Worm (Caenorhabditis elegans) whole organism, L3 larva: ENCODE results near the gene Y68A4A.10.

Experiments used
- ZK546.5 ChIP-seq: sonication (generic microtip); optimal IDR thresholded peaks from 2 replicates; lab custom pipeline; 2017; ENCODE audit warnings: missing biosample characterization, missing genetic modification characterization
- aly-2 ChIP-seq: fragments of 150-350 bp; optimal IDR thresholded peaks from 2 replicates; lab custom pipeline; 2014; ENCODE audit warnings: missing biosample characterization, missing genetic modification characterization
- ama-1 ChIP-seq: fragments of 150-350 bp; optimal IDR thresholded peaks from 2 replicates; lab custom pipeline; 2018
- ceh-82 ChIP-seq: fragments of 150-350 bp; optimal IDR thresholded peaks from 2 replicates; lab custom pipeline; 2014; ENCODE audit warnings: missing biosample characterization, missing genetic modification characterization
- ceh-9 ChIP-seq: sonication (generic microtip); optimal IDR thresholded peaks from 2 replicates; lab custom pipeline; 2018; ENCODE audit warnings: missing biosample characterization, missing genetic modification characterization
- egl-27 ChIP-seq: sonication (generic microtip); optimal IDR thresholded peaks from 4 replicates; lab custom pipeline; 2017; ENCODE audit warnings: missing biosample characterization, missing genetic modification reagents, missing genetic modification characterization
- egl-5 ChIP-seq: fragments of 150-350 bp; optimal IDR thresholded peaks from 2 replicates; lab custom pipeline; 2017; ENCODE audit warnings: missing biosample characterization, missing genetic modification reagents, missing genetic modification characterization, inconsistent platforms
- elt-1 ChIP-seq: fragments of 150-350 bp; optimal IDR thresholded peaks from 2 replicates; lab custom pipeline; 2014; ENCODE audit warnings: missing biosample characterization, missing genetic modification characterization
- elt-2 ChIP-seq: sonication (generic microtip); optimal IDR thresholded peaks from 2 replicates; lab custom pipeline; 2016; ENCODE audit warnings: missing genetic modification reagents, mild to moderate bottlenecking, missing genetic modification characterization, missing compliant biosample characterization
- elt-3 ChIP-seq, 3 experiments: fragments of 150-350 bp in 1 of 3; sonication (generic microtip) in 2 of 3; optimal IDR thresholded peaks; 2 replicates in 2 of 3; 4 replicates in 1 of 3; lab custom pipeline; 2014 to 2017; ENCODE audit warnings: missing biosample characterization in 3 of 3, missing genetic modification characterization in 3 of 3
- eor-1 ChIP-seq, 2 experiments: fragments of 150-350 bp; optimal IDR thresholded peaks; 2 replicates each; lab custom pipeline; 2014 to 2018; ENCODE audit warnings: missing biosample characterization in 2 of 2, missing genetic modification characterization in 2 of 2
- fkh-2 ChIP-seq: fragments of 150-350 bp; optimal IDR thresholded peaks from 2 replicates; lab custom pipeline; 2014; ENCODE audit warnings: missing biosample characterization, missing genetic modification reagents, missing genetic modification characterization
- fos-1 ChIP-seq: fragments of 150-350 bp; optimal IDR thresholded peaks from 2 replicates; lab custom pipeline; 2014; ENCODE audit warnings: missing biosample characterization, missing genetic modification characterization
- hmg-11 ChIP-seq: sonication (generic microtip); optimal IDR thresholded peaks from 2 replicates; lab custom pipeline; 2016; ENCODE audit warnings: missing genetic modification characterization, missing compliant biosample characterization
- jun-1 ChIP-seq: fragments of 150-350 bp; optimal IDR thresholded peaks from 2 replicates; lab custom pipeline; 2014; ENCODE audit warnings: missing biosample characterization, missing genetic modification reagents, missing genetic modification characterization
- lin-15B ChIP-seq: fragments of 150-350 bp; optimal IDR thresholded peaks from 2 replicates; lab custom pipeline; 2014; ENCODE audit warnings: missing biosample characterization, missing genetic modification characterization
- mml-1 ChIP-seq: fragments of 150-350 bp; sonication (generic microtip); optimal IDR thresholded peaks from 3 replicates; lab custom pipeline; 2014; ENCODE audit warnings: missing biosample characterization, missing genetic modification characterization
- nfya-1 ChIP-seq: sonication (generic microtip); optimal IDR thresholded peaks from 2 replicates; lab custom pipeline; 2017; ENCODE audit warnings: missing genetic modification characterization, mild to moderate bottlenecking, missing compliant biosample characterization, antibody characterized with exemption, moderate library complexity; ENCODE audit not compliant: insufficient read depth
- nhr-11 ChIP-seq: fragments of 150-350 bp; optimal IDR thresholded peaks from 2 replicates; lab custom pipeline; 2014; ENCODE audit warnings: missing biosample characterization, missing genetic modification characterization
- nhr-12 ChIP-seq: fragments of 150-350 bp; optimal IDR thresholded peaks from 2 replicates; lab custom pipeline; 2014; ENCODE audit warnings: missing biosample characterization, missing genetic modification characterization
- nhr-23 ChIP-seq: fragments of 150-350 bp; optimal IDR thresholded peaks from 2 replicates; lab custom pipeline; 2014; ENCODE audit warnings: missing biosample characterization, missing genetic modification reagents, missing genetic modification characterization
- nhr-237 ChIP-seq: fragments of 150-350 bp; optimal IDR thresholded peaks from 2 replicates; lab custom pipeline; 2014; ENCODE audit warnings: missing biosample characterization, missing genetic modification characterization
- nhr-25 ChIP-seq: sonication (generic microtip); optimal IDR thresholded peaks from 2 replicates; lab custom pipeline; 2017; ENCODE audit warnings: missing biosample characterization, missing genetic modification characterization
- nhr-28 ChIP-seq: fragments of 150-350 bp; optimal IDR thresholded peaks from 2 replicates; lab custom pipeline; 2014; ENCODE audit warnings: missing biosample characterization, missing genetic modification characterization
- nhr-43 ChIP-seq: sonication (generic microtip); optimal IDR thresholded peaks from 2 replicates; lab custom pipeline; 2016; ENCODE audit warnings: mild to moderate bottlenecking, missing genetic modification characterization, missing compliant biosample characterization; ENCODE audit not compliant: poor library complexity, severe bottlenecking
- nhr-67 ChIP-seq: fragments of 150-350 bp; optimal IDR thresholded peaks from 2 replicates; lab custom pipeline; 2014; ENCODE audit warnings: missing biosample characterization, missing genetic modification characterization
- nhr-76 ChIP-seq: fragments of 150-350 bp; sonication (generic microtip); optimal IDR thresholded peaks from 5 replicates; lab custom pipeline; 2014; ENCODE audit warnings: missing biosample characterization, missing genetic modification characterization
- nhr-77 ChIP-seq: fragments of 150-350 bp; optimal IDR thresholded peaks from 2 replicates; lab custom pipeline; 2014; ENCODE audit warnings: missing biosample characterization, missing genetic modification characterization
- pha-4 ChIP-seq: fragments of 150-350 bp; optimal IDR thresholded peaks from 2 replicates; lab custom pipeline; 2014; ENCODE audit warnings: missing biosample characterization, missing genetic modification reagents, missing genetic modification characterization
- sea-2 ChIP-seq: fragments of 150-350 bp; sonication (generic microtip); optimal IDR thresholded peaks from 4 replicates; lab custom pipeline; 2014; ENCODE audit warnings: missing biosample characterization, missing genetic modification reagents, missing genetic modification characterization
- skn-1 ChIP-seq: fragments of 150-350 bp; optimal IDR thresholded peaks from 2 replicates; lab custom pipeline; 2014; ENCODE audit warnings: missing biosample characterization, missing genetic modification characterization
- unc-39 ChIP-seq: sonication (generic microtip); optimal IDR thresholded peaks from 4 replicates; lab custom pipeline; 2017; ENCODE audit warnings: missing biosample characterization, missing genetic modification characterization
- unc-62 ChIP-seq: fragments of 150-350 bp; sonication (generic microtip); optimal IDR thresholded peaks from 4 replicates; lab custom pipeline; 2014; ENCODE audit warnings: missing biosample characterization, missing genetic modification reagents, missing genetic modification characterization
- zag-1 ChIP-seq: fragments of 150-350 bp; optimal IDR thresholded peaks from 2 replicates; lab custom pipeline; 2014; ENCODE audit warnings: missing biosample characterization, missing genetic modification characterization
- ztf-11 ChIP-seq: fragments of 150-350 bp; optimal IDR thresholded peaks from 2 replicates; lab custom pipeline; 2014; ENCODE audit warnings: missing biosample characterization, missing genetic modification characterization
- ztf-4 ChIP-seq: fragments of 150-350 bp; optimal IDR thresholded peaks from 2 replicates; lab custom pipeline; 2014; ENCODE audit warnings: missing biosample characterization, missing genetic modification characterization

Y68A4A.10 gene

ce11 chrV:17173738-17174137, 28.2 kb upstream of the Y68A4A.10 start, which contains the start of gene srbc-25:
srbc-25 (plus strand) TSS chrV:17174038.
- TF ChIP-seq egl-5, result no peak
- no peak for TF ChIP-seq eor-1 (tag; optimal IDR thresholded peaks at IDR 0.05; lab: Kevin White, UChicago)
- TF ChIP-seq nhr-76 (tag; lab: Kevin White, UChicago), result no peak
- no peak for TF ChIP-seq mml-1
- TF ChIP-seq unc-39 (tag; lab: Kevin White, UChicago), result no peak
- no peak for TF ChIP-seq nhr-12 (tag; lab: Kevin White, UChicago)
- TF ChIP-seq fkh-2 (tag; lab: Kevin White, UChicago), result no peak
- TF ChIP-seq nhr-237, result no peak
- no peak for TF ChIP-seq elt-3 (tag; optimal IDR thresholded peaks at IDR 0.05; lab: Kevin White, UChicago)
- TF ChIP-seq ceh-82, result no peak
- TF ChIP-seq aly-2 (tag; lab: Kevin White, UChicago), result no peak
- no peak for TF ChIP-seq pha-4 (tag; lab: Kevin White, UChicago)
- TF ChIP-seq sea-2 (GFP tag; lab: Kevin White, UChicago), result no peak
- no peak for TF ChIP-seq nhr-28 (tag; lab: Kevin White, UChicago)
- TF ChIP-seq ceh-9 (tag; lab: Kevin White, UChicago), result no peak
- TF ChIP-seq zag-1 (tag; lab: Kevin White, UChicago), result no peak

- TF ChIP-seq nhr-67 (tag; lab: Kevin White, UChicago), result no peak
- no peak for TF ChIP-seq fos-1 (tag; lab: Kevin White, UChicago)
- TF ChIP-seq aly-2 (tag; lab: Kevin White, UChicago), result no peak
- no peak for TF ChIP-seq nhr-237
- TF ChIP-seq skn-1 (tag; lab: Kevin White, UChicago), result no peak
- TF ChIP-seq nhr-25, result no peak
- TF ChIP-seq sea-2 (GFP tag; lab: Kevin White, UChicago), result no peak
- TF ChIP-seq nfya-1 (tag; lab: Kevin White, UChicago), result no peak
- no peak for TF ChIP-seq jun-1 (tag; lab: Kevin White, UChicago)
- no peak for TF ChIP-seq egl-27 (tag; lab: Kevin White, UChicago)
- TF ChIP-seq egl-5, result no peak
- TF ChIP-seq nhr-12 (tag; lab: Kevin White, UChicago), result no peak
- TF ChIP-seq ztf-4, result no peak
- TF ChIP-seq nhr-11 (tag; lab: Kevin White, UChicago), result no peak
Observed at ce11 chrV:17177967-17178366, 24.0 kb upstream of the Y68A4A.10 start, which contains the start of gene srsx-1. srsx-1 (minus strand) TSS chrV:17178067.

- no peak for TF ChIP-seq eor-1 (tag; optimal IDR thresholded peaks at IDR 0.05; lab: Kevin White, UChicago)
- TF ChIP-seq fkh-2 (tag; lab: Kevin White, UChicago), result no peak
- no peak for TF ChIP-seq egl-5
- TF ChIP-seq fos-1 (tag; lab: Kevin White, UChicago), result no peak
- no peak for TF ChIP-seq elt-2
- no peak for TF ChIP-seq nhr-23
- TF ChIP-seq mml-1, result no peak
- no peak for TF ChIP-seq unc-39 (tag; lab: Kevin White, UChicago)
- TF ChIP-seq nhr-43 (tag; lab: Kevin White, UChicago), result no peak
- TF ChIP-seq nfya-1 (tag; lab: Kevin White, UChicago), result no peak
- TF ChIP-seq nhr-237, result no peak
- TF ChIP-seq ama-1 (lab: Kevin White, UChicago), result no peak
- no peak for TF ChIP-seq elt-3 (tag; optimal IDR thresholded peaks at IDR 0.05; lab: Kevin White, UChicago)
- no peak for TF ChIP-seq ceh-82
- no peak for TF ChIP-seq nhr-76 (tag; lab: Kevin White, UChicago)
- no peak for TF ChIP-seq nhr-77
Observed at ce11 chrV:17178457-17178856, 23.5 kb upstream of the Y68A4A.10 start, which contains the start of gene srh-174. srh-174 (plus strand) TSS chrV:17178757.

- TF ChIP-seq jun-1 (tag; lab: Kevin White, UChicago) (no peak), ceh-9 (tag; lab: Kevin White, UChicago) (no peak), nhr-77 (no peak), sea-2 (GFP tag; lab: Kevin White, UChicago) (no peak), fkh-2 (tag; lab: Kevin White, UChicago) (no peak), egl-27 (tag; lab: Kevin White, UChicago) (no peak), nhr-28 (tag; lab: Kevin White, UChicago) (no peak), elt-1 (no peak), nhr-12 (tag; lab: Kevin White, UChicago) (no peak), ZK546.5 (tag; lab: Kevin White, UChicago) (no peak), hmg-11 (no peak), pha-4 (tag; lab: Kevin White, UChicago) (no peak), lin-15B (no peak), ztf-11 (tag; lab: Kevin White, UChicago) (no peak), nhr-23 (no peak), ztf-4 (no peak), unc-62 (no peak)
Observed at ce11 chrV:17182045-17182444, 19.9 kb upstream of the Y68A4A.10 start, which contains the start of gene srh-159. srh-159 (plus strand) TSS chrV:17182345.
